Worm (Caenorhabditis elegans) whole organism, young adult: ENCODE measurements around the gene str-25.

ENCODE experiments used
- B0035.1 ChIP-seq: sonication (generic microtip); optimal IDR thresholded peaks from 2 replicates; lab custom pipeline; 2016; ENCODE audit warnings: missing genetic modification characterization, mild to moderate bottlenecking, missing compliant biosample characterization, missing genotype, missing genetic modification reagents
- B0336.3 ChIP-seq: fragments of 200-800 bp; sonication (Bioruptor generic); IDR thresholded peaks from 2 replicates; pipeline ENCODE4 v1.3.6; 2022; ENCODE audit warnings: missing genetic modification characterization, missing compliant biosample characterization
- C06A6.2 ChIP-seq: fragments of 200-800 bp; sonication (Bioruptor generic); conservative IDR thresholded peaks from 2 replicates; pipeline ENCODE4 v1.3.6; 2022; ENCODE audit warnings: missing genetic modification characterization, missing compliant biosample characterization
- F23B12.7 ChIP-seq: sonication (generic microtip); optimal IDR thresholded peaks from 2 replicates; lab custom pipeline; 2017; ENCODE audit warnings: missing genetic modification characterization, mild to moderate bottlenecking, missing compliant biosample characterization, antibody characterized with exemption, moderate library complexity; ENCODE audit not compliant: insufficient read depth
- F33H1.4 ChIP-seq: fragments of 200-800 bp; sonication (Bioruptor generic); IDR thresholded peaks from 2 replicates; pipeline ENCODE4 v1.3.6; 2022; ENCODE audit warnings: missing genetic modification reagents, missing genetic modification characterization, missing compliant biosample characterization
- F49E8.2 ChIP-seq: sonication (generic microtip); optimal IDR thresholded peaks from 3 replicates; lab custom pipeline; 2017; ENCODE audit warnings: missing genetic modification characterization, mild to moderate bottlenecking, missing compliant biosample characterization, antibody characterized with exemption, moderate library complexity; ENCODE audit not compliant: insufficient read depth
- F52B5.7 ChIP-seq: sonication (generic microtip); optimal IDR thresholded peaks from 2 replicates; lab custom pipeline; 2016; ENCODE audit warnings: mild to moderate bottlenecking, missing genetic modification characterization, missing compliant biosample characterization
- F55B11.4 ChIP-seq: sonication (generic microtip); optimal IDR thresholded peaks from 2 replicates; lab custom pipeline; 2016; ENCODE audit warnings: missing compliant biosample characterization, missing genetic modification characterization, borderline replicate concordance; ENCODE audit not compliant: insufficient read depth
- F57C9.4 ChIP-seq: sonication (generic microtip); optimal IDR thresholded peaks from 2 replicates; lab custom pipeline; 2017; ENCODE audit warnings: mild to moderate bottlenecking, missing genetic modification characterization, missing compliant biosample characterization
- K11D2.4 ChIP-seq: fragments of 200-800 bp; sonication (Bioruptor generic); IDR thresholded peaks from 2 replicates; pipeline ENCODE4 v1.3.6; 2022; ENCODE audit warnings: missing genetic modification reagents, missing genetic modification characterization, missing compliant biosample characterization
- T26A5.8 ChIP-seq: sonication (generic microtip); optimal IDR thresholded peaks from 2 replicates; lab custom pipeline; 2016; ENCODE audit warnings: missing genetic modification characterization, missing compliant biosample characterization
- Y79H2A.3 ChIP-seq: fragments of 200-800 bp; sonication (Bioruptor generic); conservative IDR thresholded peaks from 2 replicates; pipeline ENCODE4 v1.3.6; 2022; ENCODE audit warnings: missing genetic modification reagents, missing genetic modification characterization, missing compliant biosample characterization
- ZK185.1 ChIP-seq: sonication (generic microtip); optimal IDR thresholded peaks from 2 replicates; lab custom pipeline; 2016; ENCODE audit warnings: mild to moderate bottlenecking, missing genetic modification characterization, missing compliant biosample characterization; ENCODE audit not compliant: poor library complexity, severe bottlenecking
- attf-5 ChIP-seq: fragments of 200-800 bp; sonication (Bioruptor generic); optimal IDR thresholded peaks from 2 replicates; lab custom pipeline; 2018; ENCODE audit warnings: mild to moderate bottlenecking, missing genetic modification characterization, missing compliant biosample characterization
- cebp-1 ChIP-seq, 2 experiments: fragments of 200-800 bp in 1 of 2; sonication (Bioruptor generic) in 1 of 2; sonication (generic microtip) in 1 of 2; IDR thresholded peaks in 1 of 2; optimal IDR thresholded peaks in 1 of 2; 2 replicates each; pipeline versions ENCODE4 v1.3.6 to Lab custom; 2017 to 2022; ENCODE audit warnings: missing compliant biosample characterization in 2 of 2, missing genetic modification characterization in 2 of 2, mild to moderate bottlenecking in 1 of 2, missing genetic modification reagents in 1 of 2, moderate library complexity in 1 of 2
- ceh-79 ChIP-seq: sonication (generic microtip); optimal IDR thresholded peaks from 2 replicates; lab custom pipeline; 2017; ENCODE audit warnings: mild to moderate bottlenecking, missing genetic modification characterization, missing compliant biosample characterization
- die-1 ChIP-seq: sonication (generic microtip); optimal IDR thresholded peaks from 2 replicates; lab custom pipeline; 2016; ENCODE audit warnings: missing genotype, mild to moderate bottlenecking, missing genetic modification characterization, missing compliant biosample characterization
- egl-44 ChIP-seq: fragments of 200-800 bp; sonication (Bioruptor generic); IDR thresholded peaks from 2 replicates; pipeline ENCODE4 v1.3.6; 2022; ENCODE audit warnings: missing genetic modification reagents, missing genetic modification characterization, missing compliant biosample characterization
- ets-4 ChIP-seq: fragments of 200-800 bp; sonication (Bioruptor generic); optimal IDR thresholded peaks from 2 replicates; lab custom pipeline; 2018; ENCODE audit warnings: mild to moderate bottlenecking, missing genetic modification characterization, missing compliant biosample characterization
- hlh-12 ChIP-seq: sonication (generic microtip); optimal IDR thresholded peaks from 2 replicates; lab custom pipeline; 2016; ENCODE audit warnings: missing genetic modification characterization, missing compliant biosample characterization
- let-526 ChIP-seq: fragments of 200-800 bp; sonication (Bioruptor generic); IDR thresholded peaks from 2 replicates; pipeline ENCODE4 v1.3.6; 2022; ENCODE audit warnings: missing genetic modification reagents, missing genetic modification characterization, missing compliant biosample characterization
- lin-26 ChIP-seq: fragments of 200-800 bp; sonication (Bioruptor generic); IDR thresholded peaks from 2 replicates; pipeline ENCODE4 v1.3.6; 2022; ENCODE audit warnings: missing genetic modification reagents, missing genetic modification characterization, missing compliant biosample characterization
- lir-1 ChIP-seq: fragments of 200-800 bp; sonication (Bioruptor generic); conservative IDR thresholded peaks from 2 replicates; pipeline ENCODE4 v1.3.6; 2022; ENCODE audit warnings: missing genetic modification reagents, missing genetic modification characterization, missing compliant biosample characterization
- lsy-27 ChIP-seq: sonication (generic microtip); optimal IDR thresholded peaks from 2 replicates; lab custom pipeline; 2017; ENCODE audit warnings: missing genetic modification characterization, mild to moderate bottlenecking, missing compliant biosample characterization, antibody characterized with exemption, missing genotype, borderline replicate concordance; ENCODE audit not compliant: insufficient read depth
- madf-6 ChIP-seq: fragments of 200-800 bp; sonication (Bioruptor generic); IDR thresholded peaks from 2 replicates; pipeline ENCODE4 v1.3.6; 2022; ENCODE audit warnings: missing genetic modification reagents, missing genetic modification characterization, missing compliant biosample characterization
- mel-28 ChIP-seq: sonication (generic microtip); optimal IDR thresholded peaks from 2 replicates; lab custom pipeline; 2016; ENCODE audit warnings: borderline replicate concordance, mild to moderate bottlenecking, missing genetic modification characterization, missing compliant biosample characterization
- mes-4 ChIP-seq: sonication (generic microtip); optimal IDR thresholded peaks from 2 replicates; lab custom pipeline; 2016; ENCODE audit warnings: missing genotype, missing genetic modification characterization, missing compliant biosample characterization
- nfya-1 ChIP-seq: sonication (generic microtip); optimal IDR thresholded peaks from 2 replicates; lab custom pipeline; 2017; ENCODE audit warnings: antibody characterized with exemption, missing compliant biosample characterization, missing genetic modification characterization, borderline replicate concordance; ENCODE audit not compliant: insufficient read depth
- nfya-2 ChIP-seq: fragments of 200-800 bp; sonication (Bioruptor generic); IDR thresholded peaks from 2 replicates; pipeline ENCODE4 v1.3.6; 2022; ENCODE audit warnings: missing genetic modification reagents, missing genetic modification characterization, missing compliant biosample characterization
- nhr-179 ChIP-seq: sonication (generic microtip); optimal IDR thresholded peaks from 2 replicates; lab custom pipeline; 2016; ENCODE audit warnings: mild to moderate bottlenecking, missing genetic modification characterization, missing compliant biosample characterization
- nhr-80 ChIP-seq: sonication (generic microtip); optimal IDR thresholded peaks from 2 replicates; lab custom pipeline; 2016; ENCODE audit warnings: missing genetic modification characterization, missing compliant biosample characterization
- pha-4 ChIP-seq: fragments of 150-350 bp; sonication (generic microtip); optimal IDR thresholded peaks from 2 replicates; lab custom pipeline; 2014; ENCODE audit warnings: missing biosample characterization, missing genetic modification reagents, missing genetic modification characterization
- rec-8 ChIP-seq, 2 experiments: sonication (generic microtip); optimal IDR thresholded peaks; 2 replicates each; lab custom pipeline; 2016; ENCODE audit warnings: mild to moderate bottlenecking in 2 of 2, missing genetic modification characterization in 2 of 2, missing genetic modification reagents in 2 of 2, missing genotype in 2 of 2, missing biosample characterization in 1 of 2, missing compliant biosample characterization in 1 of 2, moderate library complexity in 1 of 2
- rpc-1 ChIP-seq, 2 experiments: fragments of 150-350 bp in 1 of 2; sonication (generic microtip) in 1 of 2; optimal IDR thresholded peaks; 2 replicates each; lab custom pipeline; 2014 to 2018; ENCODE audit warnings: missing biosample characterization in 1 of 2, missing genetic modification characterization in 1 of 2, missing genetic modification reagents in 1 of 2, missing genotype in 1 of 2
- sea-2 ChIP-seq: fragments of 200-800 bp; sonication (Bioruptor generic); IDR thresholded peaks from 2 replicates; pipeline ENCODE4 v1.3.6; 2022; ENCODE audit warnings: missing genetic modification characterization, missing compliant biosample characterization
- snpc-1.1 ChIP-seq: sonication (generic microtip); optimal IDR thresholded peaks from 2 replicates; lab custom pipeline; 2017; ENCODE audit warnings: missing genetic modification characterization, mild to moderate bottlenecking, missing compliant biosample characterization, antibody characterized with exemption, moderate library complexity, missing genotype, missing genetic modification reagents; ENCODE audit not compliant: insufficient read depth
- snpc-3.4 ChIP-seq: sonication (generic microtip); optimal IDR thresholded peaks from 2 replicates; lab custom pipeline; 2017; ENCODE audit warnings: missing genetic modification characterization, mild to moderate bottlenecking, missing compliant biosample characterization, antibody characterized with exemption, moderate library complexity, missing genotype, missing genetic modification reagents
- tlf-1 ChIP-seq: fragments of 200-800 bp; sonication (Bioruptor generic); optimal IDR thresholded peaks from 2 replicates; lab custom pipeline; 2018; ENCODE audit warnings: mild to moderate bottlenecking, missing genetic modification characterization, missing compliant biosample characterization
- zfh-2 ChIP-seq: fragments of 200-800 bp; sonication (Bioruptor generic); conservative IDR thresholded peaks from 2 replicates; pipeline ENCODE4 v1.3.6; 2022; ENCODE audit warnings: missing genetic modification reagents, missing genetic modification characterization, missing compliant biosample characterization
- ztf-22 ChIP-seq: fragments of 200-800 bp; sonication (Bioruptor generic); optimal IDR thresholded peaks from 2 replicates; lab custom pipeline; 2018; ENCODE audit warnings: mild to moderate bottlenecking, missing genetic modification characterization, moderate library complexity, missing compliant biosample characterization
- ztf-25 ChIP-seq: fragments of 200-800 bp; sonication (Bioruptor generic); IDR thresholded peaks from 2 replicates; pipeline ENCODE4 v1.3.6; 2022; ENCODE audit warnings: missing genetic modification reagents, missing genetic modification characterization, missing compliant biosample characterization
- ztf-28 ChIP-seq: fragments of 200-800 bp; sonication (Bioruptor generic); IDR thresholded peaks from 2 replicates; pipeline ENCODE4 v1.3.6; 2022; ENCODE audit warnings: missing genetic modification reagents, missing genetic modification characterization, missing compliant biosample characterization

str-25 gene

ce11 chrV:16124739-16125138 is 9.3 kb downstream of the str-25 start, which contains the start of gene nhr-111 (continued):
- TF ChIP-seq F49E8.2 (tag; lab: Kevin White, UChicago), result no peak
- TF ChIP-seq let-526 (GFP tag; lab: Robert Waterston, UW), result no peak
- TF ChIP-seq snpc-1.1, result no peak
- TF ChIP-seq ceh-79 (tag; lab: Kevin White, UChicago), result no peak

- TF ChIP-seq C06A6.2 (GFP tag; lab: Robert Waterston, UW), result no peak
- no peak for TF ChIP-seq B0336.3 (GFP tag; lab: Robert Waterston, UW)
- no peak for TF ChIP-seq ztf-22 (GFP tag; lab: Kevin White, UChicago)
- no peak for TF ChIP-seq zfh-2 (GFP tag; lab: Robert Waterston, UW)
- no peak for TF ChIP-seq T26A5.8
- TF ChIP-seq mel-28 (tag; lab: Kevin White, UChicago), result no peak
- TF ChIP-seq F57C9.4, result no peak
- TF ChIP-seq madf-6 (GFP tag; lab: Robert Waterston, UW), result no peak
- no peak for TF ChIP-seq die-1 (tag; lab: Kevin White, UChicago)
- no peak for TF ChIP-seq hlh-12
- TF ChIP-seq rpc-1 (optimal IDR thresholded peaks at IDR 0.05; lab: Kevin White, UChicago), result no peak
- TF ChIP-seq rpc-1 (tag; optimal IDR thresholded peaks at IDR 0.05; lab: Kevin White, UChicago), result no peak
- TF ChIP-seq ztf-25 (GFP tag; lab: Robert Waterston, UW), result no peak
- TF ChIP-seq F55B11.4, result no peak
- no peak for TF ChIP-seq lin-26 (GFP tag; lab: Robert Waterston, UW)
- TF ChIP-seq rec-8 (tag; optimal IDR thresholded peaks at IDR 0.05; lab: Kevin White, UChicago), result no peak
- no peak for TF ChIP-seq snpc-3.4 (tag; lab: Kevin White, UChicago)
- TF ChIP-seq F33H1.4 (GFP tag; lab: Robert Waterston, UW), result no peak
Observed at ce11 chrV:16127401-16127800, 11.9 kb downstream of the str-25 start, which contains the start of gene fbxa-143. Gene fbxa-143, minus strand, starts transcription at chrV:16127501.

ce11 chrV:16129116-16129515 is 13.6 kb downstream of the str-25 start:
- TF ChIP-seq B0035.1 (no peak), cebp-1 (GFP tag; IDR thresholded peaks at IDR 0.05; lab: Robert Waterston, UW) (no peak), cebp-1 (tag; optimal IDR thresholded peaks at IDR 0.05; lab: Kevin White, UChicago) (peak; percentile 29), mes-4 (tag; lab: Kevin White, UChicago) (no peak), tlf-1 (GFP tag; lab: Kevin White, UChicago) (no peak), rec-8 (tag; optimal IDR thresholded peaks at IDR 0.05; lab: Kevin White, UChicago) (no peak), sea-2 (GFP tag; lab: Robert Waterston, UW) (no peak), F23B12.7 (tag; lab: Kevin White, UChicago) (no peak), lir-1 (GFP tag; lab: Robert Waterston, UW) (no peak), nfya-2 (no peak), snpc-1.1 (no peak), nhr-80 (tag; lab: Kevin White, UChicago) (peak; percentile 31), C06A6.2 (GFP tag; lab: Robert Waterston, UW) (no peak)

- TF ChIP-seq ztf-22 (GFP tag; lab: Kevin White, UChicago), result no peak
- no peak for TF ChIP-seq pha-4
- TF ChIP-seq mes-4 (tag; lab: Kevin White, UChicago), result no peak
- no peak for TF ChIP-seq K11D2.4 (GFP tag; lab: Robert Waterston, UW)
- no peak for TF ChIP-seq nfya-1 (tag; lab: Kevin White, UChicago)
- TF ChIP-seq nhr-179 (tag; lab: Kevin White, UChicago), result no peak
- TF ChIP-seq Y79H2A.3 (GFP tag; lab: Robert Waterston, UW), result no peak
- no peak for TF ChIP-seq attf-5 (GFP tag; lab: Kevin White, UChicago)
- no peak for TF ChIP-seq egl-44
- no peak for TF ChIP-seq F52B5.7 (tag; lab: Kevin White, UChicago)
- no peak for TF ChIP-seq snpc-1.1
- no peak for TF ChIP-seq lsy-27
- no peak for TF ChIP-seq ztf-28
- no peak for TF ChIP-seq T26A5.8
- no peak for TF ChIP-seq ZK185.1
- TF ChIP-seq rpc-1 (optimal IDR thresholded peaks at IDR 0.05; lab: Kevin White, UChicago), result no peak
- TF ChIP-seq rpc-1 (tag; optimal IDR thresholded peaks at IDR 0.05; lab: Kevin White, UChicago), result no peak
- TF ChIP-seq ets-4, result no peak
Observed at ce11 chrV:16131249-16131648, 15.8 kb downstream of the str-25 start, which contains the start of gene fbxa-142. Gene fbxa-142, minus strand, starts transcription at chrV:16131349.
